Worm (Caenorhabditis elegans): ENCODE data around the gene B0238.9.

Gene B0238.9

ce11 chrV:5274974-5275373 lies 2.9 kb downstream of the B0238.9 start (continued):
- no peak for TF ChIP-seq nfya-1 (tag; optimal IDR thresholded peaks at IDR 0.05; ENCODE audit: borderline replicate concordance, insufficient read depth)
- TF ChIP-seq lin-54 (GFP tag; optimal IDR thresholded peaks at IDR 0.05): peak; percentile 44
- no peak for TF ChIP-seq hmg-20 (GFP tag; IDR thresholded peaks at IDR 0.05)
- TF ChIP-seq F33H1.4 (GFP tag; IDR thresholded peaks at IDR 0.05): peak; percentile 19; the same call in 1 of the 2 replicates
- TF ChIP-seq nfyb-1 (GFP tag; IDR thresholded peaks at IDR 0.05): peak; percentile 16; the same call in 1 of the 2 replicates
- TF ChIP-seq rec-8 (tag; optimal IDR thresholded peaks at IDR 0.05): no peak
- 0 out of 2 replicates have a peak, but pooled peaks have one; percentile 61 for TF ChIP-seq madf-3 (GFP tag; IDR thresholded peaks at IDR 0.05)
- TF ChIP-seq unc-62 (GFP tag; optimal IDR thresholded peaks at IDR 0.05): no peak
- TF ChIP-seq F57C9.4 (tag; optimal IDR thresholded peaks at IDR 0.05): no peak
- no peak for TF ChIP-seq Y67H2A.10 (GFP tag; conservative IDR thresholded peaks at IDR 0.05)
- no peak for TF ChIP-seq T26A5.8 (tag; optimal IDR thresholded peaks at IDR 0.05)
- TF ChIP-seq F22D6.2 (tag; optimal IDR thresholded peaks at IDR 0.05): no peak
- peak; percentile 72 for TF ChIP-seq dox-1 (GFP tag; IDR thresholded peaks at IDR 0.05)
- no peak for TF ChIP-seq Y53F4B.3 (GFP tag; IDR thresholded peaks at IDR 0.05)
- peak; percentile 8 for TF ChIP-seq nhr-80 (tag; optimal IDR thresholded peaks at IDR 0.05)
- no peak for TF ChIP-seq xnd-1 (tag; optimal IDR thresholded peaks at IDR 0.05)
- peak; percentile 31; the same call in 1 of the 2 replicates for TF ChIP-seq madf-6 (GFP tag; IDR thresholded peaks at IDR 0.05)
- no peak for TF ChIP-seq F49E8.2 (tag; optimal IDR thresholded peaks at IDR 0.05; ENCODE audit: insufficient read depth)
- TF ChIP-seq snpc-3.4 (tag; optimal IDR thresholded peaks at IDR 0.05): peak; percentile 45
- TF ChIP-seq D2030.7 (GFP tag; IDR thresholded peaks at IDR 0.05): 0 out of 2 replicates have a peak, but pooled peaks have one; percentile 16
- TF ChIP-seq ztf-26 (tag; optimal IDR thresholded peaks at IDR 0.05): no peak
- no peak for TF ChIP-seq unc-130 (GFP tag; optimal IDR thresholded peaks at IDR 0.05)
- TF ChIP-seq him-1 (tag; optimal IDR thresholded peaks at IDR 0.05): no peak
- TF ChIP-seq lsl-1 (GFP tag; optimal IDR thresholded peaks at IDR 0.05): peak; percentile 15
- TF ChIP-seq F23B12.7 (tag; optimal IDR thresholded peaks at IDR 0.05; ENCODE audit: insufficient read depth): peak; percentile 9
- no peak for TF ChIP-seq B0261.1 (tag; optimal IDR thresholded peaks at IDR 0.05)
- TF ChIP-seq rpc-1 (optimal IDR thresholded peaks at IDR 0.05): no peak
- no peak for TF ChIP-seq rpc-1 (tag; optimal IDR thresholded peaks at IDR 0.05)
- no peak for TF ChIP-seq K12H6.12 (tag; optimal IDR thresholded peaks at IDR 0.05)
- TF ChIP-seq fkh-3 (tag; optimal IDR thresholded peaks at IDR 0.05): no peak
- TF ChIP-seq egl-44 (GFP tag; IDR thresholded peaks at IDR 0.05): no peak
- TF ChIP-seq rcor-1 (GFP tag; IDR thresholded peaks at IDR 0.05): no peak
- 0 out of 2 replicates have a peak, but pooled peaks have one; percentile 46 for TF ChIP-seq Y53G8AR.9 (GFP tag; conservative IDR thresholded peaks at IDR 0.05)
- TF ChIP-seq mcd-1 (GFP tag; IDR thresholded peaks at IDR 0.05): peak; percentile 77
- TF ChIP-seq akir-1 (GFP tag; optimal IDR thresholded peaks at IDR 0.05): no peak

ce11 chrV:5273770-5274169 lies 4.1 kb downstream of the B0238.9 start, which contains the start of gene natc-2:
natc-2 (plus strand) TSS chrV:5274070.
- TF ChIP-seq lsl-1 (GFP tag; optimal IDR thresholded peaks at IDR 0.05) (peak; percentile 24), ztf-6 (GFP tag; IDR thresholded peaks at IDR 0.05) (no peak)

- TF ChIP-seq hlh-12 (tag; optimal IDR thresholded peaks at IDR 0.05): no peak
- peak; percentile 24 for TF ChIP-seq nhr-80 (tag; optimal IDR thresholded peaks at IDR 0.05)
- no peak for TF ChIP-seq rpc-1 (optimal IDR thresholded peaks at IDR 0.05)
- no peak for TF ChIP-seq rpc-1 (tag; optimal IDR thresholded peaks at IDR 0.05)
- TF ChIP-seq aptf-3 (GFP tag; IDR thresholded peaks at IDR 0.05): no peak
- peak; percentile 32 for TF ChIP-seq ZK185.1 (tag; optimal IDR thresholded peaks at IDR 0.05; ENCODE audit: poor library complexity, severe bottlenecking)
- no peak for TF ChIP-seq atf-7 (tag; optimal IDR thresholded peaks at IDR 0.05)
- TF ChIP-seq snpc-1.3 (tag; optimal IDR thresholded peaks at IDR 0.05; ENCODE audit: insufficient read depth): no peak
- peak; percentile 31; the same call in 1 of the 2 replicates for TF ChIP-seq rcor-1 (GFP tag; IDR thresholded peaks at IDR 0.05)
- TF ChIP-seq cebp-1 (GFP tag; IDR thresholded peaks at IDR 0.05): no peak
- peak; percentile 2 for TF ChIP-seq cebp-1 (tag; optimal IDR thresholded peaks at IDR 0.05)
These were observed 4.7 kb downstream of the B0238.9 start for ce11 chrV:5273241-5273640.
